Fruit fly (Drosophila melanogaster) whole organism, prepupa: ENCODE data around the gene CG14990.

Source experiments
- Blimp-1 ChIP-seq: fragments of 200-800 bp; sonication (Bioruptor generic); optimal IDR thresholded peaks from 3 replicates; lab custom pipeline; 2017; ENCODE audit warnings: missing biosample characterization, missing genetic modification characterization, mild to moderate bottlenecking, moderate library complexity, missing genetic modification reagents
- CG10631 ChIP-seq: fragments of 200-800 bp; sonication (Bioruptor generic); optimal IDR thresholded peaks from 2 replicates; lab custom pipeline; 2016; ENCODE audit warnings: missing biosample characterization, missing genetic modification characterization
- CG10669 ChIP-seq: fragments of 200-800 bp; sonication (Bioruptor generic); optimal IDR thresholded peaks from 3 replicates; lab custom pipeline; 2018; ENCODE audit warnings: missing biosample characterization, mild to moderate bottlenecking, missing genetic modification characterization, moderate library complexity
- CG11762 ChIP-seq: fragments of 200-800 bp; sonication (Bioruptor generic); optimal IDR thresholded peaks from 3 replicates; lab custom pipeline; 2016; ENCODE audit warnings: missing biosample characterization, missing genetic modification characterization; ENCODE audit not compliant: insufficient read depth
- CG31627 ChIP-seq: fragments of 200-800 bp; sonication (Bioruptor generic); optimal IDR thresholded peaks from 3 replicates; lab custom pipeline; 2016; ENCODE audit warnings: missing biosample characterization, missing genetic modification characterization
- CG34406 ChIP-seq: fragments of 200-800 bp; sonication (Bioruptor generic); optimal IDR thresholded peaks from 3 replicates; lab custom pipeline; 2016; ENCODE audit warnings: missing biosample characterization, missing genetic modification characterization
- CG3919 ChIP-seq: fragments of 200-800 bp; sonication (Bioruptor generic); optimal IDR thresholded peaks from 3 replicates; lab custom pipeline; 2016; ENCODE audit warnings: missing biosample characterization, missing genetic modification characterization
- CG6163 ChIP-seq: fragments of 200-800 bp; sonication (Bioruptor generic); IDR thresholded peaks from 3 replicates; pipeline ENCODE4 v1.3.6; 2022; ENCODE audit warnings: missing biosample characterization, missing genetic modification characterization
- CG6276 ChIP-seq: fragments of 200-800 bp; sonication (Bioruptor generic); optimal IDR thresholded peaks from 2 replicates; lab custom pipeline; 2017; ENCODE audit warnings: missing biosample characterization, mild to moderate bottlenecking, missing genetic modification characterization
- CG6792 ChIP-seq: fragments of 200-800 bp; sonication (Bioruptor generic); optimal IDR thresholded peaks from 3 replicates; lab custom pipeline; 2016; ENCODE audit warnings: missing biosample characterization, missing genetic modification characterization
- CG8119 ChIP-seq: fragments of 200-800 bp; sonication (Bioruptor generic); IDR thresholded peaks from 3 replicates; pipeline ENCODE4 v1.3.6; 2022; ENCODE audit warnings: missing biosample characterization, missing genetic modification characterization
- CG8319 ChIP-seq: fragments of 200-800 bp; sonication (Bioruptor generic); optimal IDR thresholded peaks from 3 replicates; lab custom pipeline; 2016; ENCODE audit warnings: missing biosample characterization, missing genetic modification characterization
- Eip75B ChIP-seq: fragments of 200-800 bp; sonication (Bioruptor generic); optimal IDR thresholded peaks from 3 replicates; lab custom pipeline; 2016; ENCODE audit warnings: missing biosample characterization, missing genetic modification characterization
- Eip78C ChIP-seq: fragments of 200-800 bp; sonication (Bioruptor generic); peaks from one replicate; lab custom pipeline; 2016; ENCODE audit warnings: missing biosample characterization, missing genetic modification characterization
- Eip93F ChIP-seq: fragments of 200-800 bp; sonication (Bioruptor generic); optimal IDR thresholded peaks from 2 replicates; lab custom pipeline; 2016; ENCODE audit warnings: missing biosample characterization, mild to moderate bottlenecking, missing genetic modification characterization
- Ets96B ChIP-seq: fragments of 200-800 bp; optimal IDR thresholded peaks from 2 replicates; lab custom pipeline; 2019; ENCODE audit warnings: missing biosample characterization, mild to moderate bottlenecking, missing genetic modification characterization, moderate library complexity
- Hr38 ChIP-seq: sonication (Bioruptor generic); optimal IDR thresholded peaks from 2 replicates; lab custom pipeline; 2016; ENCODE audit warnings: missing biosample characterization, missing genetic modification characterization
- Hr39 ChIP-seq: fragments of 200-800 bp; sonication (Bioruptor generic); optimal IDR thresholded peaks from 2 replicates; lab custom pipeline; 2016; ENCODE audit warnings: missing biosample characterization, missing genetic modification characterization
- Hr4 ChIP-seq: fragments of 200-800 bp; sonication (Bioruptor generic); optimal IDR thresholded peaks from 3 replicates; lab custom pipeline; 2016; ENCODE audit warnings: missing biosample characterization, missing genetic modification characterization
- Lpt ChIP-seq: fragments of 200-800 bp; sonication (Bioruptor generic); optimal IDR thresholded peaks from 3 replicates; lab custom pipeline; 2016; ENCODE audit warnings: missing biosample characterization, missing genetic modification characterization
- Met ChIP-seq: fragments of 200-800 bp; sonication (Bioruptor generic); optimal IDR thresholded peaks from 3 replicates; lab custom pipeline; 2016; ENCODE audit warnings: missing biosample characterization, missing genetic modification characterization
- OdsH ChIP-seq: fragments of 200-800 bp; sonication (Bioruptor generic); optimal IDR thresholded peaks from 3 replicates; lab custom pipeline; 2016; ENCODE audit warnings: missing biosample characterization, missing genetic modification characterization
- Sox102F ChIP-seq: fragments of 200-800 bp; sonication (Bioruptor generic); optimal IDR thresholded peaks from 2 replicates; lab custom pipeline; 2016; ENCODE audit warnings: missing biosample characterization, mild to moderate bottlenecking, missing genetic modification characterization
- Sox14 ChIP-seq: fragments of 200-800 bp; sonication (Bioruptor generic); optimal IDR thresholded peaks from 3 replicates; lab custom pipeline; 2016; ENCODE audit warnings: missing biosample characterization, missing genetic modification characterization
- achi ChIP-seq: fragments of 200-800 bp; sonication (Bioruptor generic); optimal IDR thresholded peaks from 3 replicates; lab custom pipeline; 2016; ENCODE audit warnings: missing biosample characterization, missing genetic modification characterization
- acj6 ChIP-seq: fragments of 200-800 bp; sonication (Bioruptor generic); optimal IDR thresholded peaks from 3 replicates; lab custom pipeline; 2016; ENCODE audit warnings: missing biosample characterization, missing genetic modification characterization
- eg ChIP-seq: fragments of 200-800 bp; sonication (Bioruptor generic); IDR thresholded peaks from 3 replicates; pipeline ENCODE4 v1.3.6; 2022; ENCODE audit warnings: missing biosample characterization, missing genetic modification characterization
- esn ChIP-seq: fragments of 200-800 bp; sonication (Bioruptor generic); optimal IDR thresholded peaks from 2 replicates; lab custom pipeline; 2016; ENCODE audit warnings: missing biosample characterization, mild to moderate bottlenecking, missing genetic modification characterization, moderate library complexity
- fd85E ChIP-seq: fragments of 200-800 bp; sonication (Bioruptor generic); optimal IDR thresholded peaks from 3 replicates; lab custom pipeline; 2016; ENCODE audit warnings: missing biosample characterization, missing genetic modification characterization
- pdm3 ChIP-seq: fragments of 200-800 bp; sonication (Bioruptor generic); optimal IDR thresholded peaks from 3 replicates; lab custom pipeline; 2016; ENCODE audit warnings: missing biosample characterization, missing genetic modification characterization
- salr ChIP-seq, 2 experiments: fragments of 200-800 bp; sonication (Bioruptor generic); optimal IDR thresholded peaks; 3 replicates each; lab custom pipeline; 2016 to 2018; ENCODE audit warnings: missing biosample characterization in 2 of 2, missing genetic modification characterization in 2 of 2, mild to moderate bottlenecking in 1 of 2
- ss ChIP-seq, 2 experiments: fragments of 200-800 bp; sonication (Bioruptor generic); optimal IDR thresholded peaks; 2 replicates in 1 of 2; 3 replicates in 1 of 2; lab custom pipeline; 2017 to 2018; ENCODE audit warnings: mild to moderate bottlenecking in 2 of 2, missing biosample characterization in 2 of 2, missing genetic modification characterization in 2 of 2, moderate library complexity in 1 of 2
- vri ChIP-seq: fragments of 200-800 bp; sonication (Bioruptor generic); optimal IDR thresholded peaks from 3 replicates; lab custom pipeline; 2016; ENCODE audit warnings: missing biosample characterization, mild to moderate bottlenecking, missing genetic modification characterization

Gene CG14990

dm6 chr3L:4092705-4093257, at the start of gene CG14990:
Gene CG14990, plus strand, starts transcription at chr3L:4093207.
- TF ChIP-seq CG8319 (GFP tag; lab: Kevin White, UChicago) (no peak), CG10631 (no peak), vri (no peak), Met (GFP tag; lab: Kevin White, UChicago) (no peak), OdsH (no peak), CG6163 (no peak), CG31627 (GFP tag; lab: Kevin White, UChicago) (no peak), achi (GFP tag; lab: Kevin White, UChicago) (no peak), CG8119 (GFP tag; lab: Robert Waterston, UW) (no peak), pdm3 (GFP tag; lab: Kevin White, UChicago) (no peak), ss (GFP tag; optimal IDR thresholded peaks at IDR 0.05; lab: Kevin White, UChicago) (no peak), fd85E (GFP tag; lab: Kevin White, UChicago) (no peak), Hr39 (GFP tag; lab: Kevin White, UChicago) (no peak), CG6276 (GFP tag; lab: Kevin White, UChicago) (no peak), Eip75B (GFP tag; lab: Kevin White, UChicago) (no peak), Hr38 (GFP tag; lab: Kevin White, UChicago) (no peak)

- TF ChIP-seq eg (GFP tag; lab: Robert Waterston, UW) (0 out of 3 replicates have a peak, but pooled peaks have one; percentile 14), CG6792 (GFP tag; lab: Kevin White, UChicago) (no peak)
- TF ChIP-seq, all 60 proteins: peak for 1
Measured at dm6 chr3L:4044497-4044896, 48.5 kb upstream of the CG14990 start.

dm6 chr3L:4046289-4046688, 46.7 kb upstream of the CG14990 start, which contains the start of gene CG1136:
Gene CG1136, plus strand, starts transcription at chr3L:4046596.
- TF ChIP-seq eg (GFP tag; lab: Robert Waterston, UW): 0 out of 3 replicates have a peak, but pooled peaks have one; percentile 11
- TF ChIP-seq CG10631: no peak

dm6 chr3L:4047635-4048034, 45.4 kb upstream of the CG14990 start, which contains the start of gene Dpy-30L2:
Gene Dpy-30L2, minus strand, starts transcription at chr3L:4047735.
- no peak for TF ChIP-seq CG3919 (GFP tag; lab: Kevin White, UChicago)
- TF ChIP-seq Blimp-1: no peak
- TF ChIP-seq CG34406 (GFP tag; lab: Kevin White, UChicago): no peak
- no peak for TF ChIP-seq eg (GFP tag; lab: Robert Waterston, UW)
- TF ChIP-seq Ets96B (tag; lab: Kevin White, UChicago): no peak
- no peak for TF ChIP-seq Hr4 (GFP tag; lab: Kevin White, UChicago)
- TF ChIP-seq salr (GFP tag; optimal IDR thresholded peaks at IDR 0.05; lab: Kevin White, UChicago): no peak
- no peak for TF ChIP-seq Met (GFP tag; lab: Kevin White, UChicago)
- TF ChIP-seq Sox14 (GFP tag; lab: Kevin White, UChicago): no peak
- TF ChIP-seq CG10669: no peak
- no peak for TF ChIP-seq Lpt (GFP tag; lab: Kevin White, UChicago)
- no peak for TF ChIP-seq Sox102F (GFP tag; lab: Kevin White, UChicago)
- TF ChIP-seq esn: no peak
- TF ChIP-seq vri: no peak
- TF ChIP-seq CG11762 (GFP tag; lab: Kevin White, UChicago): no peak
- no peak for TF ChIP-seq CG6276 (GFP tag; lab: Kevin White, UChicago)
- TF ChIP-seq acj6 (GFP tag; lab: Kevin White, UChicago): no peak

- TF ChIP-seq fd85E (GFP tag; lab: Kevin White, UChicago) (no peak), Eip93F (GFP tag; lab: Kevin White, UChicago) (no peak), vri (no peak), Eip78C (GFP tag; lab: Kevin White, UChicago) (peak; percentile 30)
Measured at dm6 chr3L:4049082-4049481, 43.9 kb upstream of the CG14990 start.
